Fruit fly (Drosophila melanogaster) whole organism, adult: ENCODE data around the gene hng3.

Experiments
- CG1620 ChIP-seq: fragments of 200-800 bp; sonication (Bioruptor generic); optimal IDR thresholded peaks from 2 replicates; lab custom pipeline; 2016; ENCODE audit warnings: missing biosample characterization, missing genetic modification characterization
- Clk ChIP-seq: fragments of 200-800 bp; sonication (Bioruptor generic); optimal IDR thresholded peaks from 2 replicates; lab custom pipeline; 2017; ENCODE audit warnings: missing biosample characterization, missing genetic modification characterization
- Crg-1 ChIP-seq: fragments of 200-800 bp; sonication (Bioruptor generic); optimal IDR thresholded peaks from 2 replicates; lab custom pipeline; 2016; ENCODE audit warnings: missing biosample characterization, missing genetic modification characterization
- Mnt ChIP-seq: fragments of 200-800 bp; sonication (Bioruptor generic); optimal IDR thresholded peaks from 2 replicates; lab custom pipeline; 2016; ENCODE audit warnings: missing biosample characterization, mild to moderate bottlenecking, missing genetic modification characterization
- cic ChIP-seq: fragments of 200-800 bp; sonication (Bioruptor generic); optimal IDR thresholded peaks from 2 replicates; lab custom pipeline; 2017; ENCODE audit warnings: missing biosample characterization, mild to moderate bottlenecking, missing genetic modification characterization, moderate library complexity
- cnc ChIP-seq, 2 experiments: fragments of >200 bp; optimal IDR thresholded peaks; 2 replicates each; lab custom pipeline; 2017
- kay ChIP-seq: fragments of 200-800 bp; sonication (Bioruptor generic); peaks from one replicate; lab custom pipeline; 2016; ENCODE audit warnings: missing biosample characterization, missing genetic modification characterization, borderline replicate concordance
- tj ChIP-seq: fragments of 200-800 bp; sonication (Bioruptor generic); optimal IDR thresholded peaks from 3 replicates; lab custom pipeline; 2017; ENCODE audit warnings: missing biosample characterization, mild to moderate bottlenecking, missing genetic modification characterization, moderate library complexity
- toe ChIP-seq: fragments of 200-800 bp; sonication (Bioruptor generic); optimal IDR thresholded peaks from 2 replicates; lab custom pipeline; 2016; ENCODE audit warnings: missing biosample characterization, missing genetic modification characterization

DNA sequence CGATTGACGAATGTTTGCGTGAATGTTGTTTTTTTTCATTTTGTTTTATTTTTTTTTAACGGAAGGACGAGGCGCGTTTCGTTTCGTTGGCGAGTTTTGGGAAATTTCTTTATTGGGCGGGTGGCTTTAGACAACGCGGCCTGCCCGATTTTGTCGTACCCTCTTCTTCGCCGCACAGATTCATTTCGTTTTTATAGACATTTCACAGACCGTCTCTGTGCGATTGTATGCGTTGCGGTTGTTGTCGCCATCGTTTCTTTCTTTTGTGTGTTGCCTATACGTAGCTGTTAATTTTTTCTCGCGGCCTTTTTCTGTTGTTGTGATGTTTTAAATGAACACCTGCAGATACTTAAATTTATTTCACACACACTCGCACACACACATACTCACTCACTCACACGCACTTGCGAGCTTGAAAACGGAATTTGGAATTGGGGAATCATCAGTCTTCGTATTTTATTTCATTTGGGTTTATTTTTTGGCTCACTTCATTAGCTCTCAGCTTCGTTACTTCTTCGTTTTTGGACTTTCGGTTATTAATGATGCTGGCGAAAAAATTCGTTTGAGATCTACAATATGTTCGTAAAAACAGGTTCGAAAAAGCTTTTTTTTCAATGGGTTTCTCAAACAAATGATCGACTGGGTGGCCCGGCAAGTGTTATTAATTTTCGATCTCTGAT is 4.5 kb downstream of the hng3 start:
- TF ChIP-seq tj (GFP tag; lab: Kevin White, UChicago) (no peak), cic (no peak), toe (GFP tag; lab: Kevin White, UChicago) (no peak), Clk (no peak), Mnt (GFP tag; lab: Kevin White, UChicago) (no peak), kay (GFP tag; lab: Kevin White, UChicago) (no peak), CG1620 (no peak), cnc (optimal IDR thresholded peaks at IDR 0.05; lab: Kevin White, UChicago) (no peak), Crg-1 (GFP tag; lab: Kevin White, UChicago) (no peak)
